Worm (Caenorhabditis elegans): ENCODE data around the gene nmr-2.

ce11 chrV:14996236-14996635 is 15.2 kb downstream of the nmr-2 start, which contains the start of gene irld-14:
- TF ChIP-seq med-1 (GFP tag; optimal IDR thresholded peaks at IDR 0.05; ENCODE audit: insufficient read depth) (no peak), T22C8.4 (GFP tag; IDR thresholded peaks at IDR 0.05) (no peak), cog-1 (tag; optimal IDR thresholded peaks at IDR 0.05) (no peak), tab-1 (GFP tag; IDR thresholded peaks at IDR 0.05) (no peak), klf-2 (GFP tag; conservative IDR thresholded peaks at IDR 0.05) (no peak)

Measured in whole organism, midembryonic.